Fruit fly (Drosophila melanogaster) whole organism: ENCODE measurements around the gene CG15258.

Experiments
- CG8478 ChIP-seq: fragments of >200 bp; optimal IDR thresholded peaks from 2 replicates; lab custom pipeline; 2018; ENCODE audit warnings: inconsistent platforms
- Dll ChIP-seq: fragments of >200 bp; optimal IDR thresholded peaks from 2 replicates; lab custom pipeline; 2017
- EcR ChIP-seq, 2 experiments: fragments of >200 bp; optimal IDR thresholded peaks; 2 replicates each; lab custom pipeline; 2017; ENCODE audit warnings: missing biosample characterization in 2 of 2, missing genetic modification characterization in 2 of 2, missing genetic modification reagents in 2 of 2
- pan ChIP-seq: fragments of >200 bp; optimal IDR thresholded peaks from 2 replicates; lab custom pipeline; 2017
- psq ChIP-seq: fragments of >200 bp; optimal IDR thresholded peaks from 2 replicates; lab custom pipeline; 2017
- usp ChIP-seq: fragments of >200 bp; optimal IDR thresholded peaks from 2 replicates; lab custom pipeline; 2017; ENCODE audit warnings: missing biosample characterization, missing genetic modification characterization, mixed read lengths

The CG15258 gene

DNA sequence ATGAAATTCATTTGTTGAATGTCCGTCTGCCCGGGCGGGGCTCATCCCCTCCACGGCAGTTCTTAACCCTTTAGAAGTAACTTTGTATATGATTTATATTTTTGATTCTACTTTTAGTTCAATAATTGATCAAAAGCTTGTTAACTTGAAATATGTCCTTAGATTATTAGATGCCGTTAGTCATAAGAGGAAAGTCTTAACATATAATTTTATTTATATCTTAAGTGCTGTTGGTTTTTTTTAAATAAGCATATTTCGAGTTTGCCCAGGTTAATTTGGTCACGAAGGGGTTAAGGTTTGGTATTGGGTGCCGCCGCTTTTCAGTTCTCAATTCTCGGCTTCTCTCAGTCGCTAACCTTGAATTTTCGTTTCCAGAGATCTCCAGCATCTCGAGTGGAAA, 27.6 kb upstream of the CG15258 start:
- no peak for TF ChIP-seq psq (lab: Kevin White, UChicago)
- TF ChIP-seq usp (GFP tag; lab: Kevin White, UChicago) = no peak
- TF ChIP-seq EcR (GFP tag; optimal IDR thresholded peaks at IDR 0.05; lab: Kevin White, UChicago) = no peak
- no peak for TF ChIP-seq pan
- no peak for TF ChIP-seq Dll
- no peak for TF ChIP-seq CG8478 (lab: Kevin White, UChicago)

DNA sequence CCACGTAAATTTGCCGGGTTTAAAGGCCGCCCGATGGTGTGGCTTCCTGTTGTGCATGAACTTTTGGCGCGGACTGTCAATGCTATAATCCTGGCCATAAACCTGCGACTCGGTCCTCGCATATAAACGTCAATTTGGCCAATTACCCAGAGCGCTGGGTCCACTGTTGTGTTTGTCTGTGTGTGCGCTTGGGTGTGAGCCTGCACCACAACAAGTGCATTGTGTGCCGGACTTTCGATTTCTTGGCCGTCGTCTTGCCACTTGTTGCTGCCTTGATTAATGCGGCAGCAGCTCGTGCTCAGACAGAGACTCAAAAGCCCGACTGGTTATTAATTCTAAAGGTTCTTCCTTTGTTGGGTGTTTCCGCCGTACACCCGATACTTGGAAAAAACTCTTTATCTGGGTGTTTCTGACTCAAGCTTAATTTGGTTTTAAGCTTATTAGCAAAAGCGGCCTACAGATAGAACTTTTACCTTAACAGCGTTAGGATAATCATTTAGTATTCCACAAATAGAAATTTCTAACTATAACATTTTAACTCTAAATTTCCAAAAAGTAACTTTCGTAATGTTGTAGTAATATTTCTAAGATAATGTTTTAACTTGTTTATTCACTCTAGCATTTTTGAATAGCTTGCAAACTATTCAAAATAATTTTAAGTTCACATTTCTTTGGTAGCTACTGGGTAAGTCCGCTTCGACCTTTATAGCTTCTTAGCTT, 26.6 kb upstream of the CG15258 start:
- TF ChIP-seq usp (GFP tag; lab: Kevin White, UChicago) (no peak), CG8478 (lab: Kevin White, UChicago) (no peak), pan (peak; percentile 64), psq (lab: Kevin White, UChicago) (no peak)

DNA sequence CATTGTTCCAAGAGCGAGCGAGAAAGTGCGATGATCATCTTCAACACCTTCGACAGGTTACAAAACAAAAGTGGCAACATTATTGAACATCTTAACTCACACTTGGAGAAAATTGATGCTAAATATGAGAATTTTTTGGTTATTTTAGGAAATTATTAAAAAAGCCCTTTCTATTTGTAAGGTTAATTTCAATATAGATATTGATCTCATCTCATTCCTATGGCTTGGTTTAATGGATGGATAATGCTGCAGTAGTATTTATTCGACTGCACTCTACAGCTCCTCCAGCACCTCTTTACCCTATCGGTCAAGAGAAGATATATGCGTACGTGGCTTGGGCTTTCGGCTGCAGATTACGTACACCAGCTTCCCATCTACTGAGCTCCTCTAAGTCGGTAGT, 25.3 kb upstream of the CG15258 start:
- TF ChIP-seq CG8478 (lab: Kevin White, UChicago) (no peak), usp (GFP tag; lab: Kevin White, UChicago) (no peak), psq (lab: Kevin White, UChicago) (no peak), EcR (GFP tag; optimal IDR thresholded peaks at IDR 0.05; lab: Kevin White, UChicago) (no peak), Dll (no peak), pan (no peak)

DNA sequence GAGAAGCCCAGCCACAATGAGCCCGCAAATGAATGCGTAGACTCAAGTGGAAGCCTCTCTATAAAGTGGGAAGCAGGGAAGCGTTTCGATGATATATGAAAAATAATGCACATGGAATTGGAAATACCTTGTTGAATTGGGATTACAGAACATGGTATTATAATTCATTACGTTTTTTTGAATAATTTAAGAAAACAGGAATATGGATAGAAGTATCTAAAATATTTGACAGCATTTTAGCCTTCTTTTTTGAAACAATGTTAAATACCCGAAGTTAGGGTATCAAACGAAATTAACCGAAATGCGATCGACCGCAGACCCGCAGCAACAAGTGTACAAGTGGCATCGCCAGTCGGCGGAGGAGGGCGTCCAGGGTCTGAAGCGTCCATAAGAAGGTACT, 24.6 kb upstream of the CG15258 start:
- TF ChIP-seq EcR (GFP tag; optimal IDR thresholded peaks at IDR 0.05; lab: Kevin White, UChicago) (no peak), CG8478 (lab: Kevin White, UChicago) (no peak), usp (GFP tag; lab: Kevin White, UChicago) (no peak), pan (no peak), Dll (no peak), psq (lab: Kevin White, UChicago) (no peak)

DNA sequence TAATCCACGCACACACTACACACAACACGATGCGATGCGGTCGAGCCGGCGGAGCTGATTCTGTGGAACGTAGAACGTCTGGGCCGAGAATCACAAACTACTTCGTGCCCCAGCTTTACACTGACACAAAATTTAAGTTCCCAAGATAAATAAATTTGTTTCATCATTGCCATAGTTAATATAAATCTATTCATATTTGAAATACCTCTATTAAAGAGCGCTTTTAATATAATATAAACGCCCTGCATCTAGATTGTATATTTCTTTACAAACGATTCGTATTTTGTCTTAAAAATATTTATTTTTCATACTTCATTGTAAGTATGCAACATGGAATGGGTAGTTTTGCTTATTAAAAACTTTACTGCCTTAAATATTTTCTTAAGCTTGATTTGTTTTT, 23.9 kb upstream of the CG15258 start:
- no peak for TF ChIP-seq CG8478 (lab: Kevin White, UChicago)
- no peak for TF ChIP-seq Dll
- no peak for TF ChIP-seq EcR (GFP tag; optimal IDR thresholded peaks at IDR 0.05; lab: Kevin White, UChicago)
- TF ChIP-seq psq (lab: Kevin White, UChicago) = no peak
- TF ChIP-seq pan = no peak
- no peak for TF ChIP-seq usp (GFP tag; lab: Kevin White, UChicago)

DNA sequence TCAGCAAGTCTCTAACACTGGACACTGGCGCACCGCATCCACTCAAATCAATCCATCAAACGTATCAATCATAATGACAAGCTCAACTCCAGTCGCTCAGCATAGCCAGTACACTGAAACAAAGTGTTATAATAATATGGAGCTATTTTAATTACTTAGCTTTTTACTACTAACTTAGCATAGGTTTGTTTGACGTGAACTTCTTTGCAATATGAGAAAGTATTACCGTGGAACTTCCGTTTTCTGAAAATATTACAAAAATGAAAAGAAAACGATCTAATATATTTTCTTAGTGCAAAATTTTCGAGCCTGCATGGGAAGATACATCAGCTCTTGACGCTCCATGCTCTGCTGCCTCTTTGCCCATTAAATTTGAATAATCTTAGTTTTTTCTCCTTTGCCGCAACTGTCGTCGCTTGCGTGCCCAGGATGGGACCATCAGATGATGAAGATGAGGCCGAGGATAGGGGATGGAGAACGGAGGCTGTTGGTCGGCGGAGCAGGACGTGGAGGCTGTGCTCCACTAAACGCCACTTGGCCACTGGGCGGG, 21.7 kb upstream of the CG15258 start:
- no peak for TF ChIP-seq Dll
- TF ChIP-seq usp (GFP tag; lab: Kevin White, UChicago) = no peak
- no peak for TF ChIP-seq pan
- no peak for TF ChIP-seq CG8478 (lab: Kevin White, UChicago)
- TF ChIP-seq EcR (GFP tag; optimal IDR thresholded peaks at IDR 0.05; lab: Kevin White, UChicago) = no peak
- no peak for TF ChIP-seq psq (lab: Kevin White, UChicago)

DNA sequence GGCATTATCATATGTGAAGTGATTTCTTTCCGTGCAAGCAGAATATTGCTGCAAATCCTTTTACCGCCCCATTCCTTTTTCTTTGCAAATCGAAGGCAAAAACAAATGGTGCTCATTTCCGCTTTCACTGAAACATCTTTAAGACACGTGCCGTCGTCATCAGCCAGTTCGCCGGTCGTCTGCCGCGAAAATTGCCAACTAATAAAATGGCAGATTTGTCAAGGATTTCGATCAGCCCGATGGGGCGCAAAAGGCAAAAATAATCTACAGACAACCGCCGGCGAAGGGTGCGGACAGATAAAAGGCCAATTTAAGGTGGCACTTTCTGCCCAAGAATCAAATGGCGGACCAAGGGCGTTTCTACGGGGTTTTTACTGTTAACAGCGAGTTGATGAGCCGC, 10.5 kb upstream of the CG15258 start:
- TF ChIP-seq usp (GFP tag; lab: Kevin White, UChicago) = no peak
- no peak for TF ChIP-seq CG8478 (lab: Kevin White, UChicago)
- TF ChIP-seq pan = no peak
- TF ChIP-seq psq (lab: Kevin White, UChicago) = no peak

DNA sequence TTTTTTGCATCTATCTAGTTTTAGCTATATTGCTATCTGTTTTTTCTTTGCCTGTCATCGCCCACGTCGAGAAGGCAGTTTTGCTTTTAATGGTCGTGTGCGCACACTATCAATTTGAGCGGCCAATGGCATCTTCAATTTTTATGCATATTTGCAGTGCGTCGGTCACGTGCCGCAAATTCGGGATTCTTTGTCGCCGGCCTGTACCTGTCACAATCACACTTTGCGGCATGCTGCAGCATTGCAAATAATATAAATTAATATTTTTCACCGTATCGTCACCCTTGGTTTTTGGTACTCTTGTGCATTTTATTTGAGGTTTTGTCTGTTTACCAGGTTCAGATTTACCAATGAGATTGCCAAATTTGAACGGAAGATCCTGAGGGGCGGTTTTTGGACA, 9.8 kb upstream of the CG15258 start:
- TF ChIP-seq Dll (no peak), psq (lab: Kevin White, UChicago) (no peak), EcR (GFP tag; optimal IDR thresholded peaks at IDR 0.05; lab: Kevin White, UChicago) (no peak), usp (GFP tag; lab: Kevin White, UChicago) (no peak), pan (no peak), CG8478 (lab: Kevin White, UChicago) (no peak)

DNA sequence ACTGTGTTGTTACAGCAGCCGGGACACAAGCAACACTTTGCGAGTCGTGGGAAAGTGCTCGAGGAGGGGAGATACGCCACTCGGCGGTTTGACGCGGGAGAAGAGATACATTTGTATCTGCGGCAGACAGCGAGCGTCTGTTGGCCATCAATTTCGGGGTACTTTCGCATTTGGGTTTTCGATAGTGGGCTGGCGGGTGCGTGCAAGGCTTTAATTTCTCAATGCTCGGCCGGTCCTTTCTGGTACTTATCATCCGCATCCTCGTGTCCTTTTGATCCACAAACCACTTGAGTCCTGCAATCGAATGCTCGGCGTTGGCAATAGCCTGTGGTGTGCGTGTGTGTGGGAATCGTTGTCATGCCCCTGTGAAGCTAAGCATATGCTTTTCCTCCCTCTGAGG, 9.0 kb upstream of the CG15258 start:
- TF ChIP-seq usp (GFP tag; lab: Kevin White, UChicago) (no peak), EcR (GFP tag; optimal IDR thresholded peaks at IDR 0.05; lab: Kevin White, UChicago) (no peak), CG8478 (lab: Kevin White, UChicago) (no peak), psq (lab: Kevin White, UChicago) (no peak), Dll (no peak), pan (no peak)

DNA sequence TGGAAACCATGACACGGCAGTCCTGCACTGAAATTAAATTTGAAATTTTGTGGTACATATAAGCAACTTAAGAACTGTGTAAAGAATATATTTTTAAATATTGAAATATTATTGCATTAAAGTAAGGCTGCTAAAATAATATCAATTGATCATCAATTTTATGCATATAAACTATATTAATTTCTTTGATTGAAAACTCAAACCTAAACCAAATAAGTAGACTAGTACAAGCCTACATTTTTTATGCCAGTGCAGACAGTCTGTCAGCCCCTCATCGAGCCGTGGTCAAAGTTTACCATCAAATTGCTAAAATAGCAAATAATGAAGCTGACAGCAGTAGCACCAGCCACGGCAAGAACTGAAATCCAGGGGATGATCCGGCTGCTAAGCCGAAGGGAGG, 8.6 kb upstream of the CG15258 start:
- no peak for TF ChIP-seq EcR (GFP tag; optimal IDR thresholded peaks at IDR 0.05; lab: Kevin White, UChicago)
- TF ChIP-seq CG8478 (lab: Kevin White, UChicago) = no peak
- no peak for TF ChIP-seq usp (GFP tag; lab: Kevin White, UChicago)
- TF ChIP-seq pan = no peak
- TF ChIP-seq Dll = no peak
- TF ChIP-seq psq (lab: Kevin White, UChicago) = no peak

DNA sequence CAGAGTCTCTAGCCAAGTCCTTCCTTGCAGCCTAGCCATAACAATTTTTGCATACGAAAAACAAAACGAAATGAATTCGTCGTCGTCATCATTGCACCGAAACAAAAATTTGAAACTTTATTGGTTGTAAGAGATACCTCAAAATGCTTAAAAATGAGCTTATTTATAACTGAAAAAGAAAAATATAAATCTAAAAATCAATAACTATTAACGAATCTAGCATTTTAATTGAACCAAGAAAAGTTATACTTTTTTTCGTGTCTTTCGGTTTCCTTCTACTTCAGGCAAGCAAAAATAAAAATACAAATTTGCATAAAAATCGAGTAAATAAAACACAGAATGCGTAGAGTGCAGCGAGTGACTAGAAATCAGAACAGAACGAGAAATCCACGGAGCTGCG, 6.2 kb upstream of the CG15258 start:
- no peak for TF ChIP-seq Dll
- no peak for TF ChIP-seq pan
- no peak for TF ChIP-seq EcR (GFP tag; optimal IDR thresholded peaks at IDR 0.05; lab: Kevin White, UChicago)
- TF ChIP-seq CG8478 (lab: Kevin White, UChicago) = no peak
- no peak for TF ChIP-seq psq (lab: Kevin White, UChicago)
- no peak for TF ChIP-seq usp (GFP tag; lab: Kevin White, UChicago)

DNA sequence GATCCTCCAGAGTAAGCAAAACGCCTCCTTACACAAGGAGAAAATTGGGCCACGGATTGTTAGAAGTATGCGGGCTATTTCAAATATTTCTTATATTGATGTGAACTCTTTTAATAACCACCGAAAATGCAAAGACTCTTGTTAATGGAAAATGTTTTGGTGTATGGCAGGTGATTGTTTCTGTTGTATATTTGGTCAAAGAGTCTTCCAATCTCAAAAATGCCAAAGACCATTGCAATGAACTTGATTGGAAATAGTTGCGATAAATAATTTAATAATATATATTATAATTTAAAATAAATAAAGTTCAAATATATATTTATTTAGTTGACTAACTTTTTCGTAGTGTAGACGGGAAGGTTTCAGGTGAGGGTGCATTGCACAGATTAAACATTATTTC, 2.6 kb upstream of the CG15258 start:
- TF ChIP-seq usp (GFP tag; lab: Kevin White, UChicago) (no peak), pan (no peak), psq (lab: Kevin White, UChicago) (no peak), EcR (GFP tag; optimal IDR thresholded peaks at IDR 0.05; lab: Kevin White, UChicago) (no peak), Dll (no peak), CG8478 (lab: Kevin White, UChicago) (no peak)
